Worm (Caenorhabditis elegans) whole organism, L1 larva: Measurements from ENCODE around the gene K12H6.4.

Source experiments
- C34B4.2 ChIP-seq: sonication (generic microtip); optimal IDR thresholded peaks from 2 replicates; lab custom pipeline; 2017; ENCODE audit warnings: mild to moderate bottlenecking, missing genetic modification characterization, missing compliant biosample characterization
- aha-1 ChIP-seq: fragments of 150-350 bp; optimal IDR thresholded peaks from 2 replicates; lab custom pipeline; 2014; ENCODE audit warnings: missing biosample characterization, missing genetic modification characterization
- ama-1 ChIP-seq: fragments of 150-350 bp; optimal IDR thresholded peaks from 2 replicates; lab custom pipeline; 2014
- blmp-1 ChIP-seq: fragments of 150-350 bp; optimal IDR thresholded peaks from 2 replicates; lab custom pipeline; 2014; ENCODE audit warnings: missing biosample characterization, missing genetic modification characterization
- ceh-8 ChIP-seq: fragments of 200-800 bp; sonication (Bioruptor generic); optimal IDR thresholded peaks from 2 replicates; lab custom pipeline; 2018; ENCODE audit warnings: mild to moderate bottlenecking, missing genetic modification characterization, moderate library complexity, missing compliant biosample characterization
- ceh-88 ChIP-seq: fragments of 200-800 bp; sonication (Bioruptor generic); IDR thresholded peaks from 2 replicates; pipeline ENCODE4 v1.3.6; 2022; ENCODE audit warnings: missing genetic modification characterization, missing compliant biosample characterization
- ces-1 ChIP-seq: fragments of 150-350 bp; optimal IDR thresholded peaks from 2 replicates; lab custom pipeline; 2014; ENCODE audit warnings: missing biosample characterization, missing genetic modification reagents, missing genetic modification characterization
- efl-1 ChIP-seq, 4 experiments: fragments of 150-350 bp; optimal IDR thresholded peaks in 3 of 4; peaks in 1 of 4; 1 replicate in 1 of 4; 2 replicates in 3 of 4; lab custom pipeline; 2014; ENCODE audit warnings: missing biosample characterization in 2 of 4, missing genetic modification characterization in 2 of 4, missing genetic modification reagents in 2 of 4
- efl-3 ChIP-seq: fragments of 200-800 bp; sonication (Bioruptor generic); optimal IDR thresholded peaks from 2 replicates; lab custom pipeline; 2018; ENCODE audit warnings: mild to moderate bottlenecking, missing genetic modification characterization, missing compliant biosample characterization
- egl-13 ChIP-seq: sonication (generic microtip); optimal IDR thresholded peaks from 2 replicates; lab custom pipeline; 2016; ENCODE audit warnings: missing genotype, missing genetic modification reagents, missing genetic modification characterization, missing compliant biosample characterization
- elt-2 ChIP-seq: sonication (generic microtip); optimal IDR thresholded peaks from 2 replicates; lab custom pipeline; 2016; ENCODE audit warnings: missing genetic modification characterization, mild to moderate bottlenecking, inconsistent platforms, missing compliant biosample characterization, missing genetic modification reagents
- elt-3 ChIP-seq, 6 experiments: fragments of 150-350 bp in 1 of 6; sonication (generic microtip); optimal IDR thresholded peaks; 2 replicates each; lab custom pipeline; 2017 to 2018; ENCODE audit warnings: missing biosample characterization in 6 of 6, missing genetic modification characterization in 6 of 6, inconsistent platforms in 1 of 6
- ets-5 ChIP-seq: fragments of 200-800 bp; sonication (Bioruptor generic); IDR thresholded peaks from 2 replicates; pipeline ENCODE4 v1.3.6; 2022; ENCODE audit warnings: missing genetic modification characterization, missing compliant biosample characterization
- fkh-4 ChIP-seq: sonication (generic microtip); optimal IDR thresholded peaks from 2 replicates; lab custom pipeline; 2016; ENCODE audit warnings: missing compliant biosample characterization, missing genetic modification characterization, borderline replicate concordance
- fos-1 ChIP-seq: fragments of 150-350 bp; optimal IDR thresholded peaks from 2 replicates; lab custom pipeline; 2014; ENCODE audit warnings: missing biosample characterization, missing genetic modification characterization
- grh-1 ChIP-seq: fragments of 200-800 bp; sonication (Bioruptor generic); IDR thresholded peaks from 2 replicates; pipeline ENCODE4 v1.3.6; 2022; ENCODE audit warnings: missing genetic modification reagents, missing genetic modification characterization, missing compliant biosample characterization
- hlh-17 ChIP-seq: fragments of 200-800 bp; sonication (Bioruptor generic); optimal IDR thresholded peaks from 2 replicates; lab custom pipeline; 2018; ENCODE audit warnings: missing genetic modification characterization, mild to moderate bottlenecking, missing compliant biosample characterization, moderate library complexity, borderline replicate concordance
- jun-1 ChIP-seq: fragments of 150-350 bp; optimal IDR thresholded peaks from 2 replicates; lab custom pipeline; 2014; ENCODE audit warnings: missing biosample characterization, missing genetic modification reagents, missing genetic modification characterization
- lin-13 ChIP-seq: fragments of 150-350 bp; optimal IDR thresholded peaks from 2 replicates; lab custom pipeline; 2014; ENCODE audit warnings: missing biosample characterization, missing genetic modification reagents, missing genetic modification characterization
- lin-14 ChIP-seq: fragments of 200-800 bp; sonication (Bioruptor generic); optimal IDR thresholded peaks from 2 replicates; lab custom pipeline; 2018; ENCODE audit warnings: mild to moderate bottlenecking, missing genetic modification characterization, moderate library complexity, missing compliant biosample characterization
- lin-35 ChIP-seq, 2 experiments: fragments of 150-350 bp; optimal IDR thresholded peaks; 2 replicates each; lab custom pipeline; 2014; ENCODE audit warnings: missing biosample characterization in 2 of 2, missing genetic modification characterization in 2 of 2, missing genetic modification reagents in 2 of 2
- lin-39 ChIP-seq: fragments of 150-350 bp; optimal IDR thresholded peaks from 2 replicates; lab custom pipeline; 2014; ENCODE audit warnings: missing biosample characterization, missing genetic modification reagents, missing genetic modification characterization
- lir-3 ChIP-seq: sonication (generic microtip); optimal IDR thresholded peaks from 2 replicates; lab custom pipeline; 2016; ENCODE audit warnings: mild to moderate bottlenecking, missing genetic modification characterization, moderate library complexity, missing compliant biosample characterization; ENCODE audit not compliant: poor library complexity
- mdl-1 ChIP-seq, 2 experiments: fragments of 150-350 bp; optimal IDR thresholded peaks; 2 replicates each; lab custom pipeline; 2014 to 2017; ENCODE audit warnings: missing biosample characterization in 2 of 2, missing genetic modification characterization in 2 of 2, inconsistent platforms in 1 of 2
- mef-2 ChIP-seq: fragments of 150-350 bp; optimal IDR thresholded peaks from 2 replicates; lab custom pipeline; 2014; ENCODE audit warnings: missing biosample characterization, missing genetic modification characterization
- nhr-11 ChIP-seq: fragments of 150-350 bp; optimal IDR thresholded peaks from 2 replicates; lab custom pipeline; 2014; ENCODE audit warnings: missing biosample characterization, missing genetic modification characterization
- nhr-20 ChIP-seq: sonication (generic microtip); optimal IDR thresholded peaks from 2 replicates; lab custom pipeline; 2016; ENCODE audit warnings: mild to moderate bottlenecking, missing genetic modification characterization, missing compliant biosample characterization
- nhr-237 ChIP-seq: fragments of 150-350 bp; optimal IDR thresholded peaks from 2 replicates; lab custom pipeline; 2014; ENCODE audit warnings: missing biosample characterization, missing genetic modification characterization
- nhr-47 ChIP-seq: sonication (generic microtip); optimal IDR thresholded peaks from 2 replicates; lab custom pipeline; 2016; ENCODE audit warnings: mild to moderate bottlenecking, missing genetic modification characterization, moderate library complexity, missing compliant biosample characterization
- nhr-71 ChIP-seq: sonication (generic microtip); optimal IDR thresholded peaks from 2 replicates; lab custom pipeline; 2016; ENCODE audit warnings: mild to moderate bottlenecking, missing genetic modification characterization, moderate library complexity, missing compliant biosample characterization
- nhr-76 ChIP-seq: sonication (generic microtip); optimal IDR thresholded peaks from 2 replicates; lab custom pipeline; 2017; ENCODE audit warnings: missing biosample characterization, missing genetic modification characterization
- nhr-85 ChIP-seq: sonication (generic microtip); peaks from one replicate; lab custom pipeline; 2016; ENCODE audit warnings: missing genetic modification characterization, inconsistent platforms, missing compliant biosample characterization
- pag-3 ChIP-seq: sonication (generic microtip); optimal IDR thresholded peaks from 2 replicates; lab custom pipeline; 2017; ENCODE audit warnings: missing genetic modification characterization, mild to moderate bottlenecking, missing compliant biosample characterization, antibody characterized with exemption, borderline replicate concordance; ENCODE audit not compliant: insufficient read depth
- rnt-1 ChIP-seq: sonication (generic microtip); optimal IDR thresholded peaks from 2 replicates; lab custom pipeline; 2016; ENCODE audit warnings: mild to moderate bottlenecking, missing genetic modification characterization, moderate library complexity, missing compliant biosample characterization
- skn-1 ChIP-seq: fragments of 150-350 bp; optimal IDR thresholded peaks from 2 replicates; lab custom pipeline; 2014; ENCODE audit warnings: missing biosample characterization, missing genetic modification characterization
- snu-23 ChIP-seq: sonication (generic microtip); optimal IDR thresholded peaks from 2 replicates; lab custom pipeline; 2016; ENCODE audit warnings: missing genetic modification characterization, missing compliant biosample characterization
- sptf-1 ChIP-seq: fragments of 150-350 bp; optimal IDR thresholded peaks from 2 replicates; lab custom pipeline; 2014; ENCODE audit warnings: missing biosample characterization, missing genetic modification characterization
- sup-37 ChIP-seq: fragments of 200-800 bp; sonication (Bioruptor generic); optimal IDR thresholded peaks from 2 replicates; lab custom pipeline; 2018; ENCODE audit warnings: mild to moderate bottlenecking, missing genetic modification characterization, missing compliant biosample characterization
- swsn-7 ChIP-seq: sonication (generic microtip); optimal IDR thresholded peaks from 2 replicates; lab custom pipeline; 2016; ENCODE audit warnings: missing genetic modification characterization, missing compliant biosample characterization
- tlp-1 ChIP-seq: fragments of 150-350 bp; optimal IDR thresholded peaks from 2 replicates; lab custom pipeline; 2014; ENCODE audit warnings: missing biosample characterization, missing genetic modification characterization
- unc-30 ChIP-seq: sonication (generic microtip); optimal IDR thresholded peaks from 2 replicates; lab custom pipeline; 2017; ENCODE audit warnings: missing biosample characterization, missing genetic modification characterization
- unc-62 ChIP-seq: fragments of 150-350 bp; optimal IDR thresholded peaks from 2 replicates; lab custom pipeline; 2014; ENCODE audit warnings: missing biosample characterization, missing genetic modification reagents, missing genetic modification characterization
- vab-15 ChIP-seq: sonication (generic microtip); optimal IDR thresholded peaks from 2 replicates; lab custom pipeline; 2017; ENCODE audit warnings: missing genotype, mild to moderate bottlenecking, missing genetic modification characterization, missing compliant biosample characterization
- xbp-1 ChIP-seq: sonication (generic microtip); optimal IDR thresholded peaks from 2 replicates; lab custom pipeline; 2016; ENCODE audit warnings: missing genetic modification characterization, missing compliant biosample characterization
- zag-1 ChIP-seq: fragments of 150-350 bp; optimal IDR thresholded peaks from 2 replicates; lab custom pipeline; 2014; ENCODE audit warnings: missing biosample characterization, missing genetic modification characterization
- zip-4 ChIP-seq: fragments of 200-800 bp; sonication (Bioruptor generic); optimal IDR thresholded peaks from 2 replicates; lab custom pipeline; 2018; ENCODE audit warnings: mild to moderate bottlenecking, missing genetic modification characterization, moderate library complexity, missing compliant biosample characterization
- ztf-11 ChIP-seq, 2 experiments: sonication (generic microtip); optimal IDR thresholded peaks; 2 replicates each; lab custom pipeline; 2016 to 2017; ENCODE audit warnings: missing genetic modification characterization in 2 of 2, missing biosample characterization in 1 of 2, missing compliant biosample characterization in 1 of 2
- ztf-4 ChIP-seq: fragments of 150-350 bp; optimal IDR thresholded peaks from 2 replicates; lab custom pipeline; 2014; ENCODE audit warnings: missing biosample characterization, missing genetic modification characterization

The K12H6.4 gene

DNA sequence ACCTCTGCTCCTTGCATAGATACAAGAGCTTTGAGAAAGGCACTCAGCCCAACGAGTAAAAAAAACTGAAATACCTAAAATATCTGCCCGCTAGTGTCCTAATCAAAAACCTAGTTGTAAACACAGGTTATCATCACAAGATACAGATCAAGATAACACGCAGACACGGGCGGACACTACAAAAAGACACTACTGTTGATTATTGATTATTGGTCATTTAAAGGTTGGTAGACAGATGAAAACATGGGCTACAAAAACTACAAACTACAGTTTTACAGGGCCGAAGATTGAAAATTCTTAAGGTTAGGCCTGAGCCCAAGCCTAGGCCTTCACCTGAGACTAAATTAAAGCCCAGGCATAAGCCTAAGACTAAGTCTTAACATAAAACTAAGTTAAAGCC is 34.8 kb upstream of the K12H6.4 start:
- no peak for TF ChIP-seq lin-39 (tag; lab: Kevin White, UChicago)
- no peak for TF ChIP-seq aha-1 (tag; lab: Kevin White, UChicago)
- no peak for TF ChIP-seq elt-2
- no peak for TF ChIP-seq grh-1
- TF ChIP-seq egl-13 = no peak
- TF ChIP-seq lin-35 (GFP tag; optimal IDR thresholded peaks at IDR 0.05; lab: Kevin White, UChicago) = peak in 1 of 2 experiments; percentile 24
- TF ChIP-seq blmp-1 (tag; lab: Kevin White, UChicago) = peak; percentile 5
- no peak for TF ChIP-seq mdl-1 (tag; optimal IDR thresholded peaks at IDR 0.05; lab: Kevin White, UChicago)
- no peak for TF ChIP-seq ces-1 (GFP tag; lab: Kevin White, UChicago)
- TF ChIP-seq zag-1 (tag; lab: Kevin White, UChicago) = no peak
- no peak for TF ChIP-seq nhr-71 (tag; lab: Kevin White, UChicago)
- peak; percentile 74 for TF ChIP-seq nhr-85 (tag; lab: Kevin White, UChicago)
- TF ChIP-seq ceh-88 (GFP tag; lab: Robert Waterston, UW) = no peak
- no peak for TF ChIP-seq nhr-47 (tag; lab: Kevin White, UChicago)
- peak; percentile 0 for TF ChIP-seq snu-23 (GFP tag; lab: Kevin White, UChicago)
- TF ChIP-seq unc-62 (GFP tag; lab: Kevin White, UChicago) = no peak
- TF ChIP-seq ceh-8 (GFP tag; lab: Kevin White, UChicago) = no peak
- TF ChIP-seq nhr-237 = no peak
- no peak for TF ChIP-seq fkh-4 (tag; lab: Kevin White, UChicago)
- no peak for TF ChIP-seq zip-4 (GFP tag; lab: Kevin White, UChicago)
- TF ChIP-seq elt-3 (tag; optimal IDR thresholded peaks at IDR 0.05; lab: Kevin White, UChicago) = peak in 1 of 6 experiments; percentile 48
- TF ChIP-seq ztf-4 = no peak
- TF ChIP-seq nhr-20 = peak; percentile 26

DNA sequence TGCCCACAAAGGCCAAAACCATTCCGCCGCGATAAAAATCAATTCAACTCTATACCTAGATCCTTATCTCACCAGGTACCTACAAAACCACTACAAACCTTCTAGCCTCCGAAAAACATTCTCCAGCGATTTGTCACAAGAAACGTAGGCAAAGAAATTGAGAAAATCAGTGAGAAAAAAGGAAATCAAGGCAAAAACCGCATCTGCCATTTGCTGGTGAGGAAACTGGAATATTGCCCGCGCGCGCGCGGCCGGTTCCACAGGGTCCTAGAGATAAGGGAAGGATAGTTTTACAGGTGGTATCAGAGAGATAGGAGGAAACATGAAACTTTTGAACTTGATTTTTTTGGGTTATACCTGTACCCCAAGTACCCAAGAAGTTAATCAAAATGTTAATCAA is 33.5 kb upstream of the K12H6.4 start:
- peak; percentile 79 for TF ChIP-seq blmp-1 (tag; lab: Kevin White, UChicago)
- peak; percentile 53 for TF ChIP-seq lin-14 (GFP tag; lab: Kevin White, UChicago)
- TF ChIP-seq nhr-20 = peak; percentile 35
- TF ChIP-seq unc-30 (tag; lab: Kevin White, UChicago) = no peak
- TF ChIP-seq snu-23 (GFP tag; lab: Kevin White, UChicago) = peak; percentile 7
- no peak for TF ChIP-seq grh-1
- peak; percentile 90 for TF ChIP-seq pag-3 (tag; lab: Kevin White, UChicago)
- no peak for TF ChIP-seq efl-3 (GFP tag; lab: Kevin White, UChicago)
- no peak for TF ChIP-seq ztf-4
- peak; percentile 16 to 88 (median 73) for TF ChIP-seq elt-3 (tag; optimal IDR thresholded peaks at IDR 0.05; lab: Kevin White, UChicago)
- peak; percentile 29 for TF ChIP-seq rnt-1
- TF ChIP-seq sup-37 (GFP tag; lab: Kevin White, UChicago) = no peak
- TF ChIP-seq lir-3 (tag; lab: Kevin White, UChicago) = no peak
- TF ChIP-seq jun-1 (tag; lab: Kevin White, UChicago) = no peak
- TF ChIP-seq swsn-7 (tag; lab: Kevin White, UChicago) = no peak
- no peak for TF ChIP-seq efl-1 (optimal IDR thresholded peaks at IDR 0.05; lab: Kevin White, UChicago)
- peak in 1 of 2 experiments; percentile 66 for TF ChIP-seq efl-1 (GFP tag; optimal IDR thresholded peaks at IDR 0.05 in 1 of 2; lab: Kevin White, UChicago)
- no peak for TF ChIP-seq ama-1 (lab: Kevin White, UChicago)
- TF ChIP-seq nhr-85 (tag; lab: Kevin White, UChicago) = peak; percentile 85

DNA sequence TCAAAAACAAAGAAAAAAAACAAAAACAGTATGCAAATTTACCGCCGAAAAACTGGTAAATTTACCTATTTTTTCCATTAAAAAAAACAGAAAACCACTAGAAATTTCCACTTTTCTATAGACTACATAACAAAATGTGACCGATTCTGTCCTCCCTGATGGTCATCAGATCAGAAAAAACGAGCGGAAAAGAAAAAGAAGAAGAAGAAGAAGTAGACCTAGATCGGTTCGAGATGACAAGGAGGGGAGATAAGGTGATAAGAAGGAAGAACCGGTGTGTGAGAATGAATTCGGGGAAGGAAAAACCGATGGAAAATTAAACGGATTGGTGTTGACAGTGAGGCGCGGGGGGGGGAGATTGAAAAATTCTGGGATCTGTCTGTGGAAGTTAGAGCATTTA is 32.0 kb upstream of the K12H6.4 start:
- TF ChIP-seq efl-1 (optimal IDR thresholded peaks at IDR 0.05; lab: Kevin White, UChicago) (no peak), efl-1 (GFP tag; optimal IDR thresholded peaks at IDR 0.05 in 1 of 2; lab: Kevin White, UChicago) (no peak), C34B4.2 (tag; lab: Kevin White, UChicago) (no peak), rnt-1 (no peak), egl-13 (no peak), mef-2 (tag; lab: Kevin White, UChicago) (no peak), xbp-1 (tag; lab: Kevin White, UChicago) (no peak), nhr-11 (tag; lab: Kevin White, UChicago) (no peak), grh-1 (no peak), hlh-17 (no peak), sptf-1 (no peak), nhr-85 (tag; lab: Kevin White, UChicago) (peak; percentile 55), tlp-1 (tag; lab: Kevin White, UChicago) (no peak), ets-5 (no peak), vab-15 (tag; lab: Kevin White, UChicago) (no peak), lin-13 (GFP tag; lab: Kevin White, UChicago) (no peak), blmp-1 (tag; lab: Kevin White, UChicago) (peak; percentile 68), lin-35 (GFP tag; optimal IDR thresholded peaks at IDR 0.05; lab: Kevin White, UChicago) (peak in 1 of 2 experiments; percentile 27), skn-1 (tag; lab: Kevin White, UChicago) (no peak), efl-3 (GFP tag; lab: Kevin White, UChicago) (no peak), ztf-11 (tag; optimal IDR thresholded peaks at IDR 0.05; lab: Kevin White, UChicago) (no peak), nhr-76 (tag; lab: Kevin White, UChicago) (no peak), ztf-4 (no peak), fos-1 (tag; lab: Kevin White, UChicago) (no peak)
